Fruit fly (Drosophila melanogaster): ENCODE measurements around the gene CG34027.
"Not testable (repeated sequence)": the region's sequence is repeated elsewhere in the genome, so short reads cannot be mapped to it uniquely, and the experiment has no call there.

Gene CG34027

DNA sequence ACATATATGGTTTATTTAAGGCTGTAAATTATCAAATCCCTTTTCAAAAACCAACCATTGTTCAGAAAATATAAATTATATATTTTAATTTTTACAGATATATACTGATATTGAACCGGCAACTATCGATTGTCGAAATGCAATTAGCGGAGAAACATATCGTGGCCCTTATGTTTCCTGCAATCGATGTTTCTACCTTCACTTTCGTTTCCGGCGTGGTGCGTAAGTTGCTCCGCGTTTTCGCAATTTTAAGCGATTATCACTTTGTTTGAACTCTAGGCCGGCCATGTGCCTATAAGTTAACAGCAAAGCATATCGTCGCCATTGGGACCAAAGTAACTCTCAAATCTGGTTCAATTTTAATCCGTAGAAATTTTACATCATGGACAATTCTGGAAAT, 14.4 kb upstream of the CG34027 start, which contains the start of gene vig2 (continued):
- TF ChIP-seq HLH3B (GFP tag; IDR thresholded peaks at IDR 0.05) = peak; percentile 70
- peak; percentile 39; the same call in 1 of the 3 replicates for TF ChIP-seq B-H1 (GFP tag; IDR thresholded peaks at IDR 0.05)
- TF ChIP-seq CG11560 (tag; IDR thresholded peaks at IDR 0.05) = peak; percentile 24; the same call in 1 of the 3 replicates
- peak; percentile 98 for TF ChIP-seq Ets97D (GFP tag; optimal IDR thresholded peaks at IDR 0.05)
- TF ChIP-seq wek (GFP tag; optimal IDR thresholded peaks at IDR 0.05) = peak; percentile 22
- peak; percentile 74 for TF ChIP-seq Meics (GFP tag; optimal IDR thresholded peaks at IDR 0.05)
- TF ChIP-seq Xbp1 (GFP tag; optimal IDR thresholded peaks at IDR 0.05) = peak; percentile 35
- TF ChIP-seq Bgb (GFP tag; IDR thresholded peaks at IDR 0.05; ENCODE audit: partially characterized antibody) = peak; percentile 92
- TF ChIP-seq hb (GFP tag; IDR thresholded peaks at IDR 0.05; ENCODE audit: partially characterized antibody) = peak; percentile 85
- peak; percentile 85 for TF ChIP-seq vnd (GFP tag; IDR thresholded peaks at IDR 0.05; ENCODE audit: partially characterized antibody)
- TF ChIP-seq nmo (GFP tag; optimal IDR thresholded peaks at IDR 0.05) = peak; percentile 55
- peak; percentile 71 for TF ChIP-seq HHEX (GFP tag; optimal IDR thresholded peaks at IDR 0.05)
- peak; percentile 81 for TF ChIP-seq CG5953 (GFP tag; IDR thresholded peaks at IDR 0.05)
- TF ChIP-seq wdn (GFP tag; IDR thresholded peaks at IDR 0.05) = peak; percentile 51; the same call in 1 of the 2 replicates
- TF ChIP-seq CG11247 (GFP tag; IDR thresholded peaks at IDR 0.05) = peak; percentile 81
- peak; percentile 48 for TF ChIP-seq Asciz (GFP tag; optimal IDR thresholded peaks at IDR 0.05)
- TF ChIP-seq mld (GFP tag; IDR thresholded peaks at IDR 0.05; ENCODE audit: partially characterized antibody) = peak; percentile 91
- TF ChIP-seq CG1603 (tag; optimal IDR thresholded peaks at IDR 0.05) = peak; percentile 32
- peak; percentile 72 for TF ChIP-seq CG1024 (GFP tag; IDR thresholded peaks at IDR 0.05)
- peak; percentile 12 for TF ChIP-seq CG3407 (GFP tag; optimal IDR thresholded peaks at IDR 0.05)
- TF ChIP-seq zfh1 (GFP tag; IDR thresholded peaks at IDR 0.05) = peak; percentile 78
- TF ChIP-seq CoRest (tag; optimal IDR thresholded peaks at IDR 0.05) = peak; percentile 38
- TF ChIP-seq BtbVII (GFP tag; optimal IDR thresholded peaks at IDR 0.05) = peak; percentile 3
- TF ChIP-seq CG32767 (GFP tag; IDR thresholded peaks at IDR 0.05) = 0 out of 2 replicates have a peak, but pooled peaks have one; percentile 42
- peak; percentile 81 for TF ChIP-seq MTF-1 (GFP tag; optimal IDR thresholded peaks at IDR 0.05; ENCODE audit: borderline replicate concordance)
- peak; percentile 5; the same call in 1 of the 2 replicates for TF ChIP-seq CkIIα-i1 (GFP tag; IDR thresholded peaks at IDR 0.05)
- peak; percentile 73 for TF ChIP-seq caup (GFP tag; optimal IDR thresholded peaks at IDR 0.05; ENCODE audit: severe bottlenecking)
- not testable (repeated sequence) for TF ChIP-seq sc, prd (optimal IDR thresholded peaks at IDR 0.05)
- TF ChIP-seq sc (GFP tag; optimal IDR thresholded peaks at IDR 0.05) = peak; percentile 3
- peak; percentile 18 for TF ChIP-seq odd (GFP tag; optimal IDR thresholded peaks at IDR 0.05)
- peak; percentile 26 for TF ChIP-seq nom (GFP tag; optimal IDR thresholded peaks at IDR 0.05)
- TF ChIP-seq pzg (GFP tag; optimal IDR thresholded peaks at IDR 0.05) = peak; percentile 31
- peak; percentile 92 for TF ChIP-seq Med (GFP tag)
- peak; percentile 72 for TF ChIP-seq CG13287 (GFP tag; IDR thresholded peaks at IDR 0.05; ENCODE audit: partially characterized antibody)
- peak; percentile 72 for TF ChIP-seq bcd (GFP tag; optimal IDR thresholded peaks at IDR 0.05)
- peak; percentile 73 for TF ChIP-seq ara (GFP tag; IDR thresholded peaks at IDR 0.05)
- peak; percentile 29 for TF ChIP-seq CG33213 (GFP tag; optimal IDR thresholded peaks at IDR 0.05)
- TF ChIP-seq CG13775 (GFP tag; optimal IDR thresholded peaks at IDR 0.05) = peak; percentile 76
- 0 out of 3 replicates have a peak, but pooled peaks have one; percentile 39 for TF ChIP-seq prd (GFP tag; IDR thresholded peaks at IDR 0.05)
- TF ChIP-seq fd3F (GFP tag; optimal IDR thresholded peaks at IDR 0.05) = peak; percentile 57
- TF ChIP-seq sim (GFP tag; IDR thresholded peaks at IDR 0.05) = peak; percentile 54; the same call in 1 of the 2 replicates
- TF ChIP-seq CG17361 (GFP tag; IDR thresholded peaks at IDR 0.05) = peak; percentile 67; the same call in 2 of the 3 replicates
- peak; percentile 34 for TF ChIP-seq Oli (tag; optimal IDR thresholded peaks at IDR 0.05)
- peak; percentile 46 for TF ChIP-seq CG15479 (GFP tag; optimal IDR thresholded peaks at IDR 0.05)
- TF ChIP-seq Ada2b (GFP tag; IDR thresholded peaks at IDR 0.05) = peak; percentile 29; the same call in 1 of the 2 replicates
- peak; percentile 46 for TF ChIP-seq schlank (tag; optimal IDR thresholded peaks at IDR 0.05)
- peak; percentile 4 for TF ChIP-seq Dp (GFP tag; optimal IDR thresholded peaks at IDR 0.05)
- peak; percentile 57; the same call in 1 of the 2 replicates for TF ChIP-seq toy (GFP tag; IDR thresholded peaks at IDR 0.05)

Measured in whole organism, embryonic.